Worm (Caenorhabditis elegans) whole organism, young adult: Measurements from ENCODE around the gene C35B8.3.

ENCODE experiments used
- B0035.1 ChIP-seq: sonication (generic microtip); optimal IDR thresholded peaks from 2 replicates; lab custom pipeline; 2016; ENCODE audit warnings: missing genetic modification characterization, mild to moderate bottlenecking, missing compliant biosample characterization, missing genotype, missing genetic modification reagents
- F52B5.7 ChIP-seq: sonication (generic microtip); optimal IDR thresholded peaks from 2 replicates; lab custom pipeline; 2016; ENCODE audit warnings: mild to moderate bottlenecking, missing genetic modification characterization, missing compliant biosample characterization
- K12H6.12 ChIP-seq: fragments of 200-800 bp; sonication (Bioruptor generic); optimal IDR thresholded peaks from 2 replicates; lab custom pipeline; 2018; ENCODE audit warnings: mild to moderate bottlenecking, missing genetic modification characterization, missing compliant biosample characterization
- attf-3 ChIP-seq: fragments of 200-800 bp; sonication (Bioruptor generic); conservative IDR thresholded peaks from 2 replicates; pipeline ENCODE4 v1.3.6; 2022; ENCODE audit warnings: missing genetic modification reagents, missing genetic modification characterization, missing compliant biosample characterization
- ets-4 ChIP-seq: fragments of 200-800 bp; sonication (Bioruptor generic); optimal IDR thresholded peaks from 2 replicates; lab custom pipeline; 2018; ENCODE audit warnings: mild to moderate bottlenecking, missing genetic modification characterization, missing compliant biosample characterization
- nhr-90 ChIP-seq: sonication (generic microtip); optimal IDR thresholded peaks from 2 replicates; lab custom pipeline; 2016; ENCODE audit warnings: missing genotype, mild to moderate bottlenecking, missing genetic modification characterization, missing compliant biosample characterization
- snpc-4 ChIP-seq, 5 experiments: fragments of 150-350 bp in 1 of 5; sonication (generic microtip) in 4 of 5; optimal IDR thresholded peaks; 2 replicates each; lab custom pipeline; 2014 to 2018; ENCODE audit warnings: missing genetic modification characterization in 5 of 5, missing biosample characterization in 3 of 5, antibody characterized with exemption in 2 of 5, mild to moderate bottlenecking in 2 of 5, missing compliant biosample characterization in 2 of 5, missing genotype in 2 of 5, moderate library complexity in 2 of 5, missing genetic modification reagents in 1 of 5
- ztf-18 ChIP-seq: sonication (generic microtip); optimal IDR thresholded peaks from 2 replicates; lab custom pipeline; 2016; ENCODE audit warnings: missing genotype, mild to moderate bottlenecking, missing genetic modification characterization, missing compliant biosample characterization
- ztf-28 ChIP-seq: fragments of 200-800 bp; sonication (Bioruptor generic); IDR thresholded peaks from 2 replicates; pipeline ENCODE4 v1.3.6; 2022; ENCODE audit warnings: missing genetic modification reagents, missing genetic modification characterization, missing compliant biosample characterization

- TF ChIP-seq snpc-4 (GFP tag; optimal IDR thresholded peaks at IDR 0.05; lab: Kevin White, UChicago) (no peak), snpc-4 (tag; optimal IDR thresholded peaks at IDR 0.05; lab: Kevin White, UChicago) (no peak), ets-4 (GFP tag; lab: Kevin White, UChicago) (no peak), K12H6.12 (tag; lab: Kevin White, UChicago) (no peak), F52B5.7 (tag; lab: Kevin White, UChicago) (no peak), nhr-90 (no peak), ztf-28 (GFP tag; lab: Robert Waterston, UW) (no peak), B0035.1 (tag; lab: Kevin White, UChicago) (no peak), ztf-18 (no peak), attf-3 (no peak)
Measured at ce11 chrX:9208933-9209332, 4.8 kb upstream of the C35B8.3 start.
